Fruit fly (Drosophila melanogaster) whole organism, wandering third instar larva: ENCODE results near the gene CG13244.
A peak's percentile ranks its signal among the peaks of the same experiment; 100 is the strongest.

ENCODE experiments used
- CG9705 ChIP-seq: fragments of 200-800 bp; sonication (Bioruptor generic); optimal IDR thresholded peaks from 2 replicates; lab custom pipeline; 2018; ENCODE audit warnings: missing biosample characterization, mild to moderate bottlenecking, missing genetic modification characterization
- CrebA ChIP-seq: fragments of 200-800 bp; sonication (Bioruptor generic); optimal IDR thresholded peaks from 2 replicates; lab custom pipeline; 2016; ENCODE audit warnings: missing biosample characterization, mild to moderate bottlenecking, missing genetic modification characterization, borderline replicate concordance
- GATAd ChIP-seq: sonication (Bioruptor generic); optimal IDR thresholded peaks from 2 replicates; lab custom pipeline; 2016; ENCODE audit warnings: missing biosample characterization, missing genetic modification characterization
- HLH106 ChIP-seq: fragments of 200-800 bp; optimal IDR thresholded peaks from 3 replicates; lab custom pipeline; 2019; ENCODE audit warnings: missing biosample characterization, mild to moderate bottlenecking, missing genetic modification characterization, moderate library complexity
- Myc ChIP-seq: fragments of >200 bp; optimal IDR thresholded peaks from 2 replicates; lab custom pipeline; 2017
- N ChIP-seq: fragments of >200 bp; optimal IDR thresholded peaks from 2 replicates; lab custom pipeline; 2018; ENCODE audit warnings: missing biosample characterization, missing external identifiers, missing genetic modification characterization
- OdsH ChIP-seq: fragments of 200-800 bp; sonication (Bioruptor generic); optimal IDR thresholded peaks from 2 replicates; lab custom pipeline; 2016; ENCODE audit warnings: missing biosample characterization, mild to moderate bottlenecking, missing genetic modification characterization
- brk ChIP-seq: fragments of 200-800 bp; sonication (Bioruptor generic); optimal IDR thresholded peaks from 2 replicates; lab custom pipeline; 2016; ENCODE audit warnings: missing biosample characterization, mild to moderate bottlenecking, missing genetic modification characterization
- foxo ChIP-seq, 2 experiments: fragments of 200-800 bp; sonication (Bioruptor generic); optimal IDR thresholded peaks; 2 replicates in 1 of 2; 3 replicates in 1 of 2; lab custom pipeline; 2016 to 2017; ENCODE audit warnings: missing biosample characterization in 2 of 2, missing genetic modification characterization in 2 of 2
- h ChIP-seq: fragments of 200-800 bp; sonication (Bioruptor generic); optimal IDR thresholded peaks from 3 replicates; lab custom pipeline; 2016; ENCODE audit warnings: missing biosample characterization, mild to moderate bottlenecking, missing genetic modification characterization
- lola ChIP-seq: fragments of >200 bp; optimal IDR thresholded peaks from 2 replicates; lab custom pipeline; 2017; ENCODE audit warnings: missing biosample characterization, missing genetic modification characterization
- pan ChIP-seq: fragments of >200 bp; optimal IDR thresholded peaks from 2 replicates; lab custom pipeline; 2017
- rgr ChIP-seq: fragments of 200-800 bp; sonication (Bioruptor generic); optimal IDR thresholded peaks from 3 replicates; lab custom pipeline; 2016; ENCODE audit warnings: missing biosample characterization, mild to moderate bottlenecking, missing genetic modification characterization
- sage ChIP-seq: fragments of 200-800 bp; sonication (Bioruptor generic); optimal IDR thresholded peaks from 2 replicates; lab custom pipeline; 2016; ENCODE audit warnings: missing biosample characterization, mild to moderate bottlenecking, missing genetic modification characterization

DNA sequence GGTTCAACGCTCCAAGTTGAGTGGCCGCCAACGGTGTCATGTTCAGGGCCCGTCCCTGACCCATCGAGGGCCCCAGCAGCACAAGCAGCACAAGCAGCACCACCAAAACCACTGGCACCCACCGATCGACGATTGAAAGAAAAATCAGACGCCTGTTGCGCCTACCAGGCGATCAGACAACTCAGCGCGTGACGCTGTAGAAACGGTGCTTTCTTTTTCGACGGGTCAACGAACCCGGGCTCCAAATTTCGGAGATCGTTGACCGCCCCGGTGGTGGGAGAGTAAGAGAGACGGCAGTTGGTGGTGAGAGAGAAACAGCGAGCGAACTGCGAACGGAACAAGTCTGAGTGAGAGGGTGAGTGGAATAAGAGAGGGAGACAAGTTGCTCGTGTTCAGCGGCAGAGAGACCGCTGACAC, 5.1 kb upstream of the CG13244 start:
- TF ChIP-seq h (GFP tag; lab: Kevin White, UChicago) (peak; percentile 65), lola (no peak), rgr (no peak), OdsH (GFP tag; lab: Kevin White, UChicago) (no peak), pan (no peak), GATAd (no peak), N (GFP tag; lab: Kevin White, UChicago) (no peak), CrebA (GFP tag; lab: Kevin White, UChicago) (no peak), HLH106 (tag; lab: Kevin White, UChicago) (no peak), foxo (GFP tag; optimal IDR thresholded peaks at IDR 0.05; lab: Kevin White, UChicago) (no peak), brk (no peak), Myc (lab: Kevin White, UChicago) (no peak), CG9705 (GFP tag; lab: Kevin White, UChicago) (no peak), sage (GFP tag; lab: Kevin White, UChicago) (no peak)
